Worm (Caenorhabditis elegans) whole organism, L1 larva: Measurements from ENCODE around the gene C16C8.14.

Source experiments
- C16A3.4 ChIP-seq: fragments of 150-350 bp; optimal IDR thresholded peaks from 2 replicates; lab custom pipeline; 2014; ENCODE audit warnings: missing biosample characterization, missing genetic modification characterization
- Y116A8C.19 ChIP-seq: sonication (generic microtip); optimal IDR thresholded peaks from 2 replicates; lab custom pipeline; 2016; ENCODE audit warnings: missing compliant biosample characterization, missing genetic modification characterization, borderline replicate concordance
- alr-1 ChIP-seq: fragments of 200-800 bp; sonication (Bioruptor generic); optimal IDR thresholded peaks from 2 replicates; lab custom pipeline; 2018; ENCODE audit warnings: borderline replicate concordance, mild to moderate bottlenecking, missing genetic modification characterization, missing compliant biosample characterization
- aly-2 ChIP-seq: fragments of 150-350 bp; optimal IDR thresholded peaks from 2 replicates; lab custom pipeline; 2014; ENCODE audit warnings: missing biosample characterization, missing genetic modification characterization
- ceh-63 ChIP-seq: fragments of 200-800 bp; sonication (Bioruptor generic); optimal IDR thresholded peaks from 2 replicates; lab custom pipeline; 2018; ENCODE audit warnings: mild to moderate bottlenecking, missing genetic modification characterization, missing compliant biosample characterization
- ceh-82 ChIP-seq, 3 experiments: fragments of 150-350 bp in 1 of 3; sonication (generic microtip) in 2 of 3; optimal IDR thresholded peaks; 2 replicates each; lab custom pipeline; 2014 to 2017; ENCODE audit warnings: missing biosample characterization in 3 of 3, missing genetic modification characterization in 3 of 3
- ces-1 ChIP-seq: fragments of 150-350 bp; optimal IDR thresholded peaks from 2 replicates; lab custom pipeline; 2014; ENCODE audit warnings: missing biosample characterization, missing genetic modification reagents, missing genetic modification characterization
- dpl-1 ChIP-seq, 3 experiments: fragments of 150-350 bp in 2 of 3; sonication (generic microtip) in 1 of 3; optimal IDR thresholded peaks; 2 replicates each; lab custom pipeline; 2014 to 2017; ENCODE audit warnings: missing biosample characterization in 3 of 3, missing genetic modification characterization in 3 of 3, missing genetic modification reagents in 3 of 3
- efl-1 ChIP-seq, 4 experiments: fragments of 150-350 bp; optimal IDR thresholded peaks in 3 of 4; peaks in 1 of 4; 1 replicate in 1 of 4; 2 replicates in 3 of 4; lab custom pipeline; 2014; ENCODE audit warnings: missing biosample characterization in 2 of 4, missing genetic modification characterization in 2 of 4, missing genetic modification reagents in 2 of 4
- egl-13 ChIP-seq: sonication (generic microtip); optimal IDR thresholded peaks from 2 replicates; lab custom pipeline; 2016; ENCODE audit warnings: missing genotype, missing genetic modification reagents, missing genetic modification characterization, missing compliant biosample characterization
- elt-2 ChIP-seq: sonication (generic microtip); optimal IDR thresholded peaks from 2 replicates; lab custom pipeline; 2016; ENCODE audit warnings: missing genetic modification characterization, mild to moderate bottlenecking, inconsistent platforms, missing compliant biosample characterization, missing genetic modification reagents
- elt-3 ChIP-seq, 6 experiments: fragments of 150-350 bp in 1 of 6; sonication (generic microtip); optimal IDR thresholded peaks; 2 replicates each; lab custom pipeline; 2017 to 2018; ENCODE audit warnings: missing biosample characterization in 6 of 6, missing genetic modification characterization in 6 of 6, inconsistent platforms in 1 of 6
- ets-5 ChIP-seq: fragments of 200-800 bp; sonication (Bioruptor generic); IDR thresholded peaks from 2 replicates; pipeline ENCODE4 v1.3.6; 2022; ENCODE audit warnings: missing genetic modification characterization, missing compliant biosample characterization
- fkh-10 ChIP-seq: sonication (generic microtip); optimal IDR thresholded peaks from 2 replicates; lab custom pipeline; 2017; ENCODE audit warnings: missing biosample characterization, missing genetic modification reagents, missing genetic modification characterization
- fkh-4 ChIP-seq: sonication (generic microtip); optimal IDR thresholded peaks from 2 replicates; lab custom pipeline; 2016; ENCODE audit warnings: missing compliant biosample characterization, missing genetic modification characterization, borderline replicate concordance
- fkh-8 ChIP-seq: sonication (generic microtip); optimal IDR thresholded peaks from 2 replicates; lab custom pipeline; 2016; ENCODE audit warnings: mild to moderate bottlenecking, missing genetic modification characterization, missing compliant biosample characterization
- hlh-17 ChIP-seq: fragments of 200-800 bp; sonication (Bioruptor generic); optimal IDR thresholded peaks from 2 replicates; lab custom pipeline; 2018; ENCODE audit warnings: missing genetic modification characterization, mild to moderate bottlenecking, missing compliant biosample characterization, moderate library complexity, borderline replicate concordance
- hpl-2 ChIP-seq: fragments of 150-350 bp; optimal IDR thresholded peaks from 2 replicates; lab custom pipeline; 2014; ENCODE audit warnings: missing biosample characterization, missing genetic modification reagents, missing genetic modification characterization
- isw-1 ChIP-seq: fragments of 200-800 bp; sonication (Bioruptor generic); IDR thresholded peaks from 2 replicates; pipeline ENCODE4 v1.3.6; 2022; ENCODE audit warnings: missing genetic modification characterization, missing compliant biosample characterization
- lin-14 ChIP-seq: fragments of 200-800 bp; sonication (Bioruptor generic); optimal IDR thresholded peaks from 2 replicates; lab custom pipeline; 2018; ENCODE audit warnings: mild to moderate bottlenecking, missing genetic modification characterization, moderate library complexity, missing compliant biosample characterization
- lin-15B ChIP-seq: fragments of 150-350 bp; sonication (generic microtip); optimal IDR thresholded peaks from 3 replicates; lab custom pipeline; 2014; ENCODE audit warnings: missing biosample characterization, missing genetic modification characterization
- lin-35 ChIP-seq, 2 experiments: fragments of 150-350 bp; optimal IDR thresholded peaks; 2 replicates each; lab custom pipeline; 2014; ENCODE audit warnings: missing biosample characterization in 2 of 2, missing genetic modification characterization in 2 of 2, missing genetic modification reagents in 2 of 2
- lin-39 ChIP-seq: fragments of 150-350 bp; optimal IDR thresholded peaks from 2 replicates; lab custom pipeline; 2014; ENCODE audit warnings: missing biosample characterization, missing genetic modification reagents, missing genetic modification characterization
- lsy-2 ChIP-seq, 2 experiments: fragments of 150-350 bp; optimal IDR thresholded peaks; 2 replicates each; lab custom pipeline; 2014; ENCODE audit warnings: missing biosample characterization in 2 of 2, missing genetic modification characterization in 2 of 2
- mep-1 ChIP-seq: fragments of 150-350 bp; optimal IDR thresholded peaks from 2 replicates; lab custom pipeline; 2014; ENCODE audit warnings: missing biosample characterization, missing genetic modification characterization
- nhr-11 ChIP-seq: fragments of 150-350 bp; optimal IDR thresholded peaks from 2 replicates; lab custom pipeline; 2014; ENCODE audit warnings: missing biosample characterization, missing genetic modification characterization
- nhr-12 ChIP-seq: sonication (generic microtip); optimal IDR thresholded peaks from 2 replicates; lab custom pipeline; 2017; ENCODE audit warnings: missing biosample characterization, missing genetic modification characterization
- nhr-20 ChIP-seq: sonication (generic microtip); optimal IDR thresholded peaks from 2 replicates; lab custom pipeline; 2016; ENCODE audit warnings: mild to moderate bottlenecking, missing genetic modification characterization, missing compliant biosample characterization
- nhr-47 ChIP-seq: sonication (generic microtip); optimal IDR thresholded peaks from 2 replicates; lab custom pipeline; 2016; ENCODE audit warnings: mild to moderate bottlenecking, missing genetic modification characterization, moderate library complexity, missing compliant biosample characterization
- nhr-71 ChIP-seq: sonication (generic microtip); optimal IDR thresholded peaks from 2 replicates; lab custom pipeline; 2016; ENCODE audit warnings: mild to moderate bottlenecking, missing genetic modification characterization, moderate library complexity, missing compliant biosample characterization
- nhr-76 ChIP-seq: sonication (generic microtip); optimal IDR thresholded peaks from 2 replicates; lab custom pipeline; 2017; ENCODE audit warnings: missing biosample characterization, missing genetic modification characterization
- nhr-77 ChIP-seq: fragments of 150-350 bp; optimal IDR thresholded peaks from 2 replicates; lab custom pipeline; 2014; ENCODE audit warnings: missing biosample characterization, missing genetic modification characterization
- nhr-84 ChIP-seq: sonication (generic microtip); optimal IDR thresholded peaks from 2 replicates; lab custom pipeline; 2017; ENCODE audit warnings: missing biosample characterization, missing genetic modification characterization
- nhr-85 ChIP-seq: sonication (generic microtip); peaks from one replicate; lab custom pipeline; 2016; ENCODE audit warnings: missing genetic modification characterization, inconsistent platforms, missing compliant biosample characterization
- pag-3 ChIP-seq: sonication (generic microtip); optimal IDR thresholded peaks from 2 replicates; lab custom pipeline; 2017; ENCODE audit warnings: missing genetic modification characterization, mild to moderate bottlenecking, missing compliant biosample characterization, antibody characterized with exemption, borderline replicate concordance; ENCODE audit not compliant: insufficient read depth
- rnt-1 ChIP-seq: sonication (generic microtip); optimal IDR thresholded peaks from 2 replicates; lab custom pipeline; 2016; ENCODE audit warnings: mild to moderate bottlenecking, missing genetic modification characterization, moderate library complexity, missing compliant biosample characterization
- snu-23 ChIP-seq: sonication (generic microtip); optimal IDR thresholded peaks from 2 replicates; lab custom pipeline; 2016; ENCODE audit warnings: missing genetic modification characterization, missing compliant biosample characterization
- sox-4 ChIP-seq: sonication (generic microtip); optimal IDR thresholded peaks from 2 replicates; lab custom pipeline; 2016; ENCODE audit warnings: missing genetic modification characterization, missing compliant biosample characterization
- sup-37 ChIP-seq: fragments of 200-800 bp; sonication (Bioruptor generic); optimal IDR thresholded peaks from 2 replicates; lab custom pipeline; 2018; ENCODE audit warnings: mild to moderate bottlenecking, missing genetic modification characterization, missing compliant biosample characterization
- swsn-7 ChIP-seq: sonication (generic microtip); optimal IDR thresholded peaks from 2 replicates; lab custom pipeline; 2016; ENCODE audit warnings: missing genetic modification characterization, missing compliant biosample characterization
- unc-130 ChIP-seq: fragments of 150-350 bp; optimal IDR thresholded peaks from 2 replicates; lab custom pipeline; 2017; ENCODE audit warnings: missing biosample characterization, missing genetic modification characterization, inconsistent platforms
- unc-86 ChIP-seq: sonication (generic microtip); optimal IDR thresholded peaks from 2 replicates; lab custom pipeline; 2016; ENCODE audit warnings: missing genetic modification characterization, missing compliant biosample characterization
- unc-98 ChIP-seq: fragments of 200-800 bp; sonication (Bioruptor generic); IDR thresholded peaks from 2 replicates; pipeline ENCODE4 v1.3.6; 2022; ENCODE audit warnings: missing genetic modification characterization, missing compliant biosample characterization
- vab-15 ChIP-seq: sonication (generic microtip); optimal IDR thresholded peaks from 2 replicates; lab custom pipeline; 2017; ENCODE audit warnings: missing genotype, mild to moderate bottlenecking, missing genetic modification characterization, missing compliant biosample characterization
- zag-1 ChIP-seq: fragments of 150-350 bp; optimal IDR thresholded peaks from 2 replicates; lab custom pipeline; 2014; ENCODE audit warnings: missing biosample characterization, missing genetic modification characterization
- ztf-4 ChIP-seq: fragments of 150-350 bp; optimal IDR thresholded peaks from 2 replicates; lab custom pipeline; 2014; ENCODE audit warnings: missing biosample characterization, missing genetic modification characterization

Gene C16C8.14

ce11 chrII:3422938-3423337 is 26.7 kb upstream of the C16C8.14 start:
- no peak for TF ChIP-seq unc-98 (GFP tag; lab: Robert Waterston, UW)
- no peak for TF ChIP-seq nhr-85 (tag; lab: Kevin White, UChicago)
- no peak for TF ChIP-seq nhr-11 (tag; lab: Kevin White, UChicago)
- TF ChIP-seq hpl-2 (GFP tag; lab: Kevin White, UChicago) = no peak
- no peak for TF ChIP-seq lin-35 (GFP tag; optimal IDR thresholded peaks at IDR 0.05; lab: Kevin White, UChicago)
- TF ChIP-seq ets-5 (GFP tag; lab: Robert Waterston, UW) = no peak
- TF ChIP-seq efl-1 (optimal IDR thresholded peaks at IDR 0.05; lab: Kevin White, UChicago) = no peak
- TF ChIP-seq efl-1 (GFP tag; optimal IDR thresholded peaks at IDR 0.05 in 1 of 2; lab: Kevin White, UChicago) = peak in 1 of 2 experiments; percentile 80

- no peak for TF ChIP-seq ztf-4 (tag; lab: Kevin White, UChicago)
- TF ChIP-seq nhr-71 (tag; lab: Kevin White, UChicago) = no peak
- no peak for TF ChIP-seq elt-2 (tag; lab: Kevin White, UChicago)
Measured at ce11 chrII:3425433-3425832, 24.2 kb upstream of the C16C8.14 start, which contains the start of gene nep-11. nep-11 (minus strand) TSS chrII:3425533.

- TF ChIP-seq Y116A8C.19 = no peak
- peak; percentile 17 to 38 for TF ChIP-seq efl-1 (optimal IDR thresholded peaks at IDR 0.05; lab: Kevin White, UChicago)
- TF ChIP-seq efl-1 (GFP tag; optimal IDR thresholded peaks at IDR 0.05 in 1 of 2; lab: Kevin White, UChicago) = no peak
- peak; percentile 16 for TF ChIP-seq nhr-71 (tag; lab: Kevin White, UChicago)
- no peak for TF ChIP-seq sox-4 (tag; lab: Kevin White, UChicago)
- peak in 1 of 3 experiments; percentile 46 for TF ChIP-seq ceh-82 (tag; optimal IDR thresholded peaks at IDR 0.05; lab: Kevin White, UChicago)
- TF ChIP-seq aly-2 = no peak
- TF ChIP-seq elt-3 (tag; optimal IDR thresholded peaks at IDR 0.05; lab: Kevin White, UChicago) = no peak
- TF ChIP-seq isw-1 = peak; percentile 47
- no peak for TF ChIP-seq nhr-84 (tag; lab: Kevin White, UChicago)
- TF ChIP-seq zag-1 = no peak
- no peak for TF ChIP-seq lin-15B (tag; lab: Kevin White, UChicago)
- no peak for TF ChIP-seq nhr-12
- peak; percentile 48 for TF ChIP-seq nhr-47 (tag; lab: Kevin White, UChicago)
- TF ChIP-seq mep-1 = peak; percentile 17
- TF ChIP-seq ces-1 (GFP tag; lab: Kevin White, UChicago) = peak; percentile 49
- TF ChIP-seq alr-1 (tag; lab: Kevin White, UChicago) = no peak
- no peak for TF ChIP-seq snu-23 (GFP tag; lab: Kevin White, UChicago)
- peak; percentile 32 for TF ChIP-seq unc-86 (tag; lab: Kevin White, UChicago)
- no peak for TF ChIP-seq sup-37 (GFP tag; lab: Kevin White, UChicago)
- TF ChIP-seq nhr-76 (tag; lab: Kevin White, UChicago) = no peak
- TF ChIP-seq lin-14 (GFP tag; lab: Kevin White, UChicago) = peak; percentile 88
- no peak for TF ChIP-seq rnt-1 (tag; lab: Kevin White, UChicago)
- TF ChIP-seq ceh-63 (GFP tag; lab: Kevin White, UChicago) = no peak
- peak; percentile 25 for TF ChIP-seq swsn-7 (tag; lab: Kevin White, UChicago)
- no peak for TF ChIP-seq egl-13 (tag; lab: Kevin White, UChicago)
- TF ChIP-seq dpl-1 (GFP tag; optimal IDR thresholded peaks at IDR 0.05; lab: Kevin White, UChicago) = peak in 1 of 3 experiments; percentile 26
- no peak for TF ChIP-seq nhr-20
- TF ChIP-seq fkh-8 (tag; lab: Kevin White, UChicago) = peak; percentile 62
- no peak for TF ChIP-seq unc-130
- no peak for TF ChIP-seq nhr-11 (tag; lab: Kevin White, UChicago)
- TF ChIP-seq fkh-4 (tag; lab: Kevin White, UChicago) = no peak
- TF ChIP-seq lin-39 (tag; lab: Kevin White, UChicago) = no peak
- TF ChIP-seq nhr-77 (tag; lab: Kevin White, UChicago) = no peak
- no peak for TF ChIP-seq ztf-4 (tag; lab: Kevin White, UChicago)
- TF ChIP-seq C16A3.4 (tag; lab: Kevin White, UChicago) = no peak
- TF ChIP-seq fkh-10 (GFP tag; lab: Kevin White, UChicago) = peak; percentile 48
- peak in 1 of 2 experiments; percentile 39 for TF ChIP-seq lsy-2 (tag; optimal IDR thresholded peaks at IDR 0.05; lab: Kevin White, UChicago)
- TF ChIP-seq hlh-17 (GFP tag; lab: Kevin White, UChicago) = no peak
- peak in 1 of 2 experiments; percentile 9 for TF ChIP-seq lin-35 (GFP tag; optimal IDR thresholded peaks at IDR 0.05; lab: Kevin White, UChicago)
- no peak for TF ChIP-seq pag-3
- TF ChIP-seq vab-15 = no peak
Measured at ce11 chrII:3428158-3428704, 21.4 kb upstream of the C16C8.14 start.
